Worm (Caenorhabditis elegans): Measurements from ENCODE around the gene dsh-2.

dsh-2 gene

ce11 chrII:5109693-5110092 lies 28.7 kb upstream of the dsh-2 start, which contains the start of gene F09C12.2:
F09C12.2 (plus strand) TSS chrII:5110012.
- no peak for TF ChIP-seq sma-3 (GFP tag; optimal IDR thresholded peaks at IDR 0.05)
- no peak for TF ChIP-seq C34F6.9 (tag; optimal IDR thresholded peaks at IDR 0.05)
- TF ChIP-seq fos-1 (tag; optimal IDR thresholded peaks at IDR 0.05) = peak; percentile 14
- TF ChIP-seq ceh-82 (tag; optimal IDR thresholded peaks at IDR 0.05) = no peak
- no peak for TF ChIP-seq lsy-2 (tag; optimal IDR thresholded peaks at IDR 0.05)
- TF ChIP-seq lin-39 (tag; optimal IDR thresholded peaks at IDR 0.05) = no peak
- no peak for TF ChIP-seq sma-9 (GFP tag; optimal IDR thresholded peaks at IDR 0.05)
- no peak for TF ChIP-seq sma-9 (tag; optimal IDR thresholded peaks at IDR 0.05)

ce11 chrII:5105020-5105419 lies 24.0 kb upstream of the dsh-2 start:
- TF ChIP-seq ceh-82 (tag; optimal IDR thresholded peaks at IDR 0.05) (no peak), C34F6.9 (tag; optimal IDR thresholded peaks at IDR 0.05) (peak; percentile 52), lin-39 (tag; optimal IDR thresholded peaks at IDR 0.05) (no peak), sma-3 (GFP tag; optimal IDR thresholded peaks at IDR 0.05) (peak; percentile 57), fos-1 (tag; optimal IDR thresholded peaks at IDR 0.05) (peak; percentile 79), mbf-1 (tag; optimal IDR thresholded peaks at IDR 0.05) (no peak), peb-1 (tag; optimal IDR thresholded peaks at IDR 0.05) (no peak), alr-1 (tag; optimal IDR thresholded peaks at IDR 0.05) (no peak), crh-2 (tag; optimal IDR thresholded peaks at IDR 0.05) (peak; percentile 70), ztf-11 (tag; optimal IDR thresholded peaks at IDR 0.05) (no peak), ama-1 (optimal IDR thresholded peaks at IDR 0.05) (no peak), R02D3.7 (tag; optimal IDR thresholded peaks at IDR 0.05) (no peak), snpc-4 (tag; optimal IDR thresholded peaks at IDR 0.05) (no peak), unc-55 (GFP tag; optimal IDR thresholded peaks at IDR 0.05) (peak; percentile 79), unc-39 (tag; optimal IDR thresholded peaks at IDR 0.05) (no peak), skn-1 (tag; optimal IDR thresholded peaks at IDR 0.05) (no peak), elt-1 (tag; optimal IDR thresholded peaks at IDR 0.05) (no peak), ZK546.5 (tag; optimal IDR thresholded peaks at IDR 0.05) (no peak), nhr-12 (tag; optimal IDR thresholded peaks at IDR 0.05) (no peak), blmp-1 (tag; optimal IDR thresholded peaks at IDR 0.05; ENCODE audit: insufficient read depth) (peak; percentile 35), nhr-129 (tag; optimal IDR thresholded peaks at IDR 0.05) (peak; percentile 94), elt-3 (tag; optimal IDR thresholded peaks at IDR 0.05) (no peak), nhr-10 (tag; optimal IDR thresholded peaks at IDR 0.05) (no peak), nhr-23 (tag; optimal IDR thresholded peaks at IDR 0.05) (no peak), zag-1 (tag; optimal IDR thresholded peaks at IDR 0.05) (peak; percentile 43), nhr-25 (tag; optimal IDR thresholded peaks at IDR 0.05) (no peak), mdl-1 (tag; optimal IDR thresholded peaks at IDR 0.05) (peak in 1 of 2 experiments; percentile 4), lin-13 (GFP tag; optimal IDR thresholded peaks at IDR 0.05) (peak; percentile 63), egl-27 (tag; optimal IDR thresholded peaks at IDR 0.05) (peak; percentile 53), lsy-2 (tag; optimal IDR thresholded peaks at IDR 0.05) (peak in 1 of 2 experiments; percentile 49), aly-2 (tag; optimal IDR thresholded peaks at IDR 0.05) (no peak), ceh-16 (tag; optimal IDR thresholded peaks at IDR 0.05) (no peak), Y55F3AM.14 (GFP tag; optimal IDR thresholded peaks at IDR 0.05) (peak; percentile 61), nhr-21 (tag; optimal IDR thresholded peaks at IDR 0.05) (peak; percentile 85), mab-5 (tag; optimal IDR thresholded peaks at IDR 0.05) (peak; percentile 23), dmd-4 (tag; optimal IDR thresholded peaks at IDR 0.05) (no peak), unc-62 (GFP tag; optimal IDR thresholded peaks at IDR 0.05) (no peak), sem-4 (tag; optimal IDR thresholded peaks at IDR 0.05) (peak; percentile 1), nhr-6 (tag; optimal IDR thresholded peaks at IDR 0.05) (no peak), nhr-11 (tag; optimal IDR thresholded peaks at IDR 0.05) (no peak), gmeb-1 (tag; optimal IDR thresholded peaks at IDR 0.05) (peak; percentile 67), F13H6.1 (tag; optimal IDR thresholded peaks at IDR 0.05) (peak; percentile 52), ztf-4 (tag; optimal IDR thresholded peaks at IDR 0.05) (peak; percentile 36), sma-9 (GFP tag; optimal IDR thresholded peaks at IDR 0.05) (peak; percentile 82), sma-9 (tag; optimal IDR thresholded peaks at IDR 0.05) (no peak), lin-11 (tag; optimal IDR thresholded peaks at IDR 0.05) (peak; percentile 33), nhr-237 (tag; optimal IDR thresholded peaks at IDR 0.05) (no peak), nhr-77 (tag; optimal IDR thresholded peaks at IDR 0.05) (no peak), ztf-1 (GFP tag; conservative IDR thresholded peaks at IDR 0.05) (no peak)
